Worm (Caenorhabditis elegans) whole organism, young adult: ENCODE results near the gene srh-172.

ENCODE experiments used
- F22D6.2 ChIP-seq: sonication (generic microtip); optimal IDR thresholded peaks from 2 replicates; lab custom pipeline; 2016; ENCODE audit warnings: mild to moderate bottlenecking, missing genetic modification characterization, missing compliant biosample characterization
- F52B5.7 ChIP-seq: sonication (generic microtip); optimal IDR thresholded peaks from 2 replicates; lab custom pipeline; 2016; ENCODE audit warnings: mild to moderate bottlenecking, missing genetic modification characterization, missing compliant biosample characterization
- F57C9.4 ChIP-seq: sonication (generic microtip); optimal IDR thresholded peaks from 2 replicates; lab custom pipeline; 2017; ENCODE audit warnings: mild to moderate bottlenecking, missing genetic modification characterization, missing compliant biosample characterization
- Y53G8AR.9 ChIP-seq: fragments of 200-800 bp; sonication (Bioruptor generic); conservative IDR thresholded peaks from 2 replicates; pipeline ENCODE4 v1.3.6; 2022; ENCODE audit warnings: missing genetic modification reagents, missing genetic modification characterization, missing compliant biosample characterization
- Y79H2A.3 ChIP-seq: fragments of 200-800 bp; sonication (Bioruptor generic); conservative IDR thresholded peaks from 2 replicates; pipeline ENCODE4 v1.3.6; 2022; ENCODE audit warnings: missing genetic modification reagents, missing genetic modification characterization, missing compliant biosample characterization
- akir-1 ChIP-seq: fragments of 200-800 bp; sonication (Bioruptor generic); optimal IDR thresholded peaks from 2 replicates; lab custom pipeline; 2018; ENCODE audit warnings: mild to moderate bottlenecking, missing genetic modification characterization, moderate library complexity, missing compliant biosample characterization
- atf-7 ChIP-seq: sonication (generic microtip); optimal IDR thresholded peaks from 2 replicates; lab custom pipeline; 2017; ENCODE audit warnings: mild to moderate bottlenecking, missing genetic modification characterization, missing compliant biosample characterization
- attf-3 ChIP-seq: fragments of 200-800 bp; sonication (Bioruptor generic); conservative IDR thresholded peaks from 2 replicates; pipeline ENCODE4 v1.3.6; 2022; ENCODE audit warnings: missing genetic modification reagents, missing genetic modification characterization, missing compliant biosample characterization
- attf-5 ChIP-seq: fragments of 200-800 bp; sonication (Bioruptor generic); optimal IDR thresholded peaks from 2 replicates; lab custom pipeline; 2018; ENCODE audit warnings: mild to moderate bottlenecking, missing genetic modification characterization, missing compliant biosample characterization
- attf-6 ChIP-seq: fragments of 200-800 bp; sonication (Bioruptor generic); IDR thresholded peaks from 2 replicates; pipeline ENCODE4 v1.3.6; 2022; ENCODE audit warnings: missing genetic modification reagents, missing genetic modification characterization, missing compliant biosample characterization
- bed-1 ChIP-seq: fragments of 200-800 bp; sonication (Bioruptor generic); IDR thresholded peaks from 2 replicates; pipeline ENCODE4 v1.3.6; 2022; ENCODE audit warnings: missing genetic modification reagents, missing genetic modification characterization, missing compliant biosample characterization
- bed-2 ChIP-seq: fragments of 200-800 bp; sonication (Bioruptor generic); IDR thresholded peaks from 2 replicates; pipeline ENCODE4 v1.3.6; 2022; ENCODE audit warnings: missing genetic modification reagents, missing genetic modification characterization, missing compliant biosample characterization
- ceh-100 ChIP-seq: fragments of 200-800 bp; sonication (Bioruptor generic); IDR thresholded peaks from 2 replicates; pipeline ENCODE4 v1.3.6; 2022; ENCODE audit warnings: missing genetic modification reagents, missing genetic modification characterization, missing compliant biosample characterization
- ceh-40 ChIP-seq: fragments of 200-800 bp; sonication (Bioruptor generic); IDR thresholded peaks from 2 replicates; pipeline ENCODE4 v1.3.6; 2022; ENCODE audit warnings: missing genetic modification characterization, missing compliant biosample characterization
- ceh-58 ChIP-seq: fragments of 200-800 bp; sonication (Bioruptor generic); IDR thresholded peaks from 2 replicates; pipeline ENCODE4 v1.3.6; 2022; ENCODE audit warnings: missing genetic modification characterization, missing compliant biosample characterization
- ceh-79 ChIP-seq: sonication (generic microtip); optimal IDR thresholded peaks from 2 replicates; lab custom pipeline; 2017; ENCODE audit warnings: mild to moderate bottlenecking, missing genetic modification characterization, missing compliant biosample characterization
- egl-18 ChIP-seq: fragments of 200-800 bp; sonication (Bioruptor generic); IDR thresholded peaks from 2 replicates; pipeline ENCODE4 v1.3.6; 2022; ENCODE audit warnings: missing genetic modification reagents, missing genetic modification characterization, missing compliant biosample characterization
- egrh-3 ChIP-seq: fragments of 200-800 bp; sonication (Bioruptor generic); IDR thresholded peaks from 2 replicates; pipeline ENCODE4 v1.3.6; 2022; ENCODE audit warnings: missing genetic modification reagents, missing genetic modification characterization, missing compliant biosample characterization
- hlh-12 ChIP-seq: sonication (generic microtip); optimal IDR thresholded peaks from 2 replicates; lab custom pipeline; 2016; ENCODE audit warnings: missing genetic modification characterization, missing compliant biosample characterization
- lin-26 ChIP-seq: fragments of 200-800 bp; sonication (Bioruptor generic); IDR thresholded peaks from 2 replicates; pipeline ENCODE4 v1.3.6; 2022; ENCODE audit warnings: missing genetic modification reagents, missing genetic modification characterization, missing compliant biosample characterization
- lin-35 ChIP-seq, 3 experiments: fragments of 150-350 bp in 2 of 3; sonication (generic microtip) in 1 of 3; optimal IDR thresholded peaks; 2 replicates each; lab custom pipeline; 2014 to 2018; ENCODE audit warnings: missing biosample characterization in 3 of 3, missing genetic modification characterization in 3 of 3, missing genetic modification reagents in 3 of 3
- lin-54 ChIP-seq: fragments of 200-800 bp; sonication (Bioruptor generic); optimal IDR thresholded peaks from 2 replicates; lab custom pipeline; 2018; ENCODE audit warnings: mild to moderate bottlenecking, missing genetic modification characterization, missing compliant biosample characterization
- lir-1 ChIP-seq: fragments of 200-800 bp; sonication (Bioruptor generic); conservative IDR thresholded peaks from 2 replicates; pipeline ENCODE4 v1.3.6; 2022; ENCODE audit warnings: missing genetic modification reagents, missing genetic modification characterization, missing compliant biosample characterization
- madf-3 ChIP-seq: fragments of 200-800 bp; sonication (Bioruptor generic); IDR thresholded peaks from 2 replicates; pipeline ENCODE4 v1.3.6; 2022; ENCODE audit warnings: missing genetic modification reagents, missing genetic modification characterization, missing compliant biosample characterization
- mcd-1 ChIP-seq: fragments of 200-800 bp; sonication (Bioruptor generic); IDR thresholded peaks from 2 replicates; pipeline ENCODE4 v1.3.6; 2022; ENCODE audit warnings: missing genetic modification reagents, missing genetic modification characterization, missing compliant biosample characterization
- nfyb-1 ChIP-seq: fragments of 200-800 bp; sonication (Bioruptor generic); IDR thresholded peaks from 2 replicates; pipeline ENCODE4 v1.3.6; 2022; ENCODE audit warnings: missing genetic modification reagents, missing genetic modification characterization, missing compliant biosample characterization
- nhr-80 ChIP-seq: sonication (generic microtip); optimal IDR thresholded peaks from 2 replicates; lab custom pipeline; 2016; ENCODE audit warnings: missing genetic modification characterization, missing compliant biosample characterization
- snpc-1.1 ChIP-seq: sonication (generic microtip); optimal IDR thresholded peaks from 2 replicates; lab custom pipeline; 2017; ENCODE audit warnings: missing genetic modification characterization, mild to moderate bottlenecking, missing compliant biosample characterization, antibody characterized with exemption, moderate library complexity, missing genotype, missing genetic modification reagents; ENCODE audit not compliant: insufficient read depth
- snpc-1.3 ChIP-seq: sonication (generic microtip); optimal IDR thresholded peaks from 2 replicates; lab custom pipeline; 2017; ENCODE audit warnings: missing genetic modification characterization, mild to moderate bottlenecking, missing compliant biosample characterization, antibody characterized with exemption, moderate library complexity, missing genotype, missing genetic modification reagents; ENCODE audit not compliant: insufficient read depth
- snpc-3.4 ChIP-seq: sonication (generic microtip); optimal IDR thresholded peaks from 2 replicates; lab custom pipeline; 2017; ENCODE audit warnings: missing genetic modification characterization, mild to moderate bottlenecking, missing compliant biosample characterization, antibody characterized with exemption, moderate library complexity, missing genotype, missing genetic modification reagents
- snpc-4 ChIP-seq, 5 experiments: fragments of 150-350 bp in 1 of 5; sonication (generic microtip) in 4 of 5; optimal IDR thresholded peaks; 2 replicates each; lab custom pipeline; 2014 to 2018; ENCODE audit warnings: missing genetic modification characterization in 5 of 5, missing biosample characterization in 3 of 5, antibody characterized with exemption in 2 of 5, mild to moderate bottlenecking in 2 of 5, missing compliant biosample characterization in 2 of 5, missing genotype in 2 of 5, moderate library complexity in 2 of 5, missing genetic modification reagents in 1 of 5
- ztf-25 ChIP-seq: fragments of 200-800 bp; sonication (Bioruptor generic); IDR thresholded peaks from 2 replicates; pipeline ENCODE4 v1.3.6; 2022; ENCODE audit warnings: missing genetic modification reagents, missing genetic modification characterization, missing compliant biosample characterization
- ztf-3 ChIP-seq: fragments of 200-800 bp; sonication (Bioruptor generic); optimal IDR thresholded peaks from 2 replicates; lab custom pipeline; 2018; ENCODE audit warnings: mild to moderate bottlenecking, missing genetic modification characterization, missing compliant biosample characterization

srh-172 gene

ce11 chrV:19978220-19978619 is 19.4 kb downstream of the srh-172 start, which contains the start of gene srh-183:
Gene srh-183 (minus strand): TSS chrV:19978320.
- TF ChIP-seq ceh-40 (GFP tag; lab: Robert Waterston, UW) (no peak), egrh-3 (GFP tag; lab: Robert Waterston, UW) (no peak), lir-1 (GFP tag; lab: Robert Waterston, UW) (no peak), ztf-25 (GFP tag; lab: Robert Waterston, UW) (no peak), F52B5.7 (no peak), lin-54 (GFP tag; lab: Kevin White, UChicago) (no peak), Y79H2A.3 (GFP tag; lab: Robert Waterston, UW) (no peak), F22D6.2 (tag; lab: Kevin White, UChicago) (no peak), mcd-1 (GFP tag; lab: Robert Waterston, UW) (no peak), snpc-4 (GFP tag; optimal IDR thresholded peaks at IDR 0.05; lab: Kevin White, UChicago) (no peak), snpc-4 (tag; optimal IDR thresholded peaks at IDR 0.05; lab: Kevin White, UChicago) (no peak), attf-6 (GFP tag; lab: Robert Waterston, UW) (no peak), egl-18 (no peak), lin-26 (GFP tag; lab: Robert Waterston, UW) (no peak), ceh-58 (GFP tag; lab: Robert Waterston, UW) (no peak), hlh-12 (tag; lab: Kevin White, UChicago) (no peak), F57C9.4 (no peak), attf-3 (no peak), madf-3 (GFP tag; lab: Robert Waterston, UW) (no peak)

ce11 chrV:19981832-19982462 is 23.1 kb downstream of the srh-172 start, which contains the start of gene Y60A3A.24:
Gene Y60A3A.24 (minus strand): TSS chrV:19981882.
- TF ChIP-seq attf-5 (GFP tag; lab: Kevin White, UChicago) (peak; percentile 37), bed-2 (GFP tag; lab: Robert Waterston, UW) (no peak), ceh-100 (GFP tag; lab: Robert Waterston, UW) (no peak), snpc-1.3 (tag; lab: Kevin White, UChicago) (no peak), akir-1 (GFP tag; lab: Kevin White, UChicago) (no peak), nhr-80 (tag; lab: Kevin White, UChicago) (peak; percentile 76)

ce11 chrV:19986213-19986612 is 27.4 kb downstream of the srh-172 start, which contains the start of gene clec-260:
Gene clec-260 (minus strand): TSS chrV:19986313.
- TF ChIP-seq bed-1, result no peak
- no peak for TF ChIP-seq atf-7

- 0 out of 2 replicates have a peak, but pooled peaks have one; percentile 52 for TF ChIP-seq bed-1
- TF ChIP-seq nfyb-1 (GFP tag; lab: Robert Waterston, UW), result no peak
- TF ChIP-seq Y53G8AR.9 (GFP tag; lab: Robert Waterston, UW), result no peak
- no peak for TF ChIP-seq snpc-4 (GFP tag; optimal IDR thresholded peaks at IDR 0.05; lab: Kevin White, UChicago)
- peak in 2 of 4 experiments; percentile 69 to 75 for TF ChIP-seq snpc-4 (tag; optimal IDR thresholded peaks at IDR 0.05; lab: Kevin White, UChicago)
- peak; percentile 58 for TF ChIP-seq snpc-1.1 (tag; lab: Kevin White, UChicago)
Measured at ce11 chrV:19986788-19987187, 27.9 kb downstream of the srh-172 start.

ce11 chrV:19987684-19988083 is 28.8 kb downstream of the srh-172 start, which contains the start of gene sri-67:
Gene sri-67 (plus strand): TSS chrV:19987984.
- TF ChIP-seq lin-35 (GFP tag; optimal IDR thresholded peaks at IDR 0.05; lab: Kevin White, UChicago) (no peak), attf-6 (GFP tag; lab: Robert Waterston, UW) (no peak), ceh-79 (no peak), ztf-3 (GFP tag; lab: Kevin White, UChicago) (no peak), snpc-3.4 (no peak)
